ENCODE assay signal across 5 fruit fly cellular contexts in the genomic region with DNA sequence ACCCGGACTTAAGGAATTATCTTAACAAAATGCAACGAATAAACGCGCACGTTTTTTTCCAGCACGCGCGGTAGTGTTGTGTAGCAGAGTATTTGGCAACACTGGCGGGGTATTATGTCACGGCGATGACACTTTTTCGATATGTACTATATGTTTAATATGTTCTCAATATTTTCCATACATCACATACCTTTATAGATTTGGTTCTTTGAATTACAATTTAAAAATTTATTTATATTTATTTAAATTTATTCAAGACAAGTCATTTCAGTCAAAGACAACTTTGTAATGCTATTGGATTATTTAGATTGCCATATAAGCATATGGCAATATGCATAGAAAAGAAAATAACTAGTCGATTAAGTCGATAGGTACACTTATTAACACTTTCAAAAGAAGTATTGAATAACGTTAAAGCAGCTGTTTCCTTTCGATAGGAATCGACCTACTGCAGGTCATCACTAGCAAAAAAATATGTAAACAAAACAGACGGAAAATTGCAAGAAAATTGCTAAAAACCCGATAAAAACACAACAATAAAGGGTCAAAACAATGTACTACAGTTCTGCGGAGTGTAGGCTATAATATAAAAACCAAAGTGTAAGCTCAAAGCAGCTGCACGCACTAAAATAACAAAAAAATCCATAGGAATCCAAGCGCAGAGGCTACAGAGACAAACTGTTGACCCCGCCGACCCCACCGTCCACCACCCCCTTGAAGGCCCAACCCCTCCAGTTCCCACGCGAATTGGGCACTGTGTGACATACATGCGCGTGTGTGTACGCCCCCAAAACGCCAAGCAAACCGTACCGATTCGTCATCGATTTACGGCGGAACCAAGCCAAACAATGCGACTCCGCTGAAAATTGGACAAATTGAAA.
TF ChIP-seq lines count a peak whose summit lies in the region.

A gene (minus strand): TSS at position 283 of the 881 bp plus-strand sequence.
A gene (plus strand): TSS at position 462 of the 881 bp plus-strand sequence.

TF ChIP-seq in whole organism, adult, 20 proteins besides CTCF, POLR2A, EP300 and RAD21 (continued from another document):
- peak; percentile 83 for TF ChIP-seq CG33017 (tag; optimal IDR thresholded peaks at IDR 0.05; lab: Kevin White, UChicago)
- peak; percentile 76 for TF ChIP-seq CG12768 (GFP tag; optimal IDR thresholded peaks at IDR 0.05; lab: Kevin White, UChicago)
- TF ChIP-seq Clk (GFP tag; optimal IDR thresholded peaks at IDR 0.05; lab: Kevin White, UChicago), result peak; percentile 56
- peak; percentile 65 for TF ChIP-seq Hr96 (GFP tag; optimal IDR thresholded peaks at IDR 0.05; lab: Kevin White, UChicago)

TF ChIP-seq in whole organism, embryonic, 481 proteins besides CTCF, POLR2A, EP300 and RAD21 (continued from another document and continues in another):
- TF ChIP-seq CG2199 (GFP tag; IDR thresholded peaks at IDR 0.05; lab: Robert Waterston, UW) (no peak), eyg (GFP tag; optimal IDR thresholded peaks at IDR 0.05; lab: Kevin White, UChicago) (no peak), CG5180 (GFP tag; optimal IDR thresholded peaks at IDR 0.05; lab: Kevin White, UChicago) (no peak), Mad (GFP tag; optimal IDR thresholded peaks at IDR 0.05; lab: Kevin White, UChicago) (no peak), gcm2 (GFP tag; optimal IDR thresholded peaks at IDR 0.05; lab: Kevin White, UChicago) (no peak), Max (GFP tag; optimal IDR thresholded peaks at IDR 0.05; lab: Kevin White, UChicago) (peak; percentile 77), Hmr (GFP tag; optimal IDR thresholded peaks at IDR 0.05; lab: Kevin White, UChicago) (peak; percentile 78), CG10366 (GFP tag; IDR thresholded peaks at IDR 0.05; lab: Robert Waterston, UW) (peak; percentile 44), CG7786 (GFP tag; optimal IDR thresholded peaks at IDR 0.05; lab: Kevin White, UChicago) (no peak), CG8765 (GFP tag; IDR thresholded peaks at IDR 0.05; lab: Robert Waterston, UW) (no peak), CG10543 (GFP tag; optimal IDR thresholded peaks at IDR 0.05; lab: Kevin White, UChicago) (peak; percentile 75), ab (GFP tag; optimal IDR thresholded peaks at IDR 0.05; lab: Kevin White, UChicago) (no peak), Deaf1 (tag; optimal IDR thresholded peaks at IDR 0.05; lab: Kevin White, UChicago) (no peak), CG6254 (GFP tag; optimal IDR thresholded peaks at IDR 0.05; lab: Kevin White, UChicago) (no peak), CG7271 (tag; optimal IDR thresholded peaks at IDR 0.05; lab: Kevin White, UChicago) (peak; percentile 39), al (GFP tag; IDR thresholded peaks at IDR 0.05; lab: Robert Waterston, UW) (peak; percentile 65), chm (GFP tag; IDR thresholded peaks at IDR 0.05; lab: Robert Waterston, UW) (no peak), CG10267 (tag; optimal IDR thresholded peaks at IDR 0.05; lab: Kevin White, UChicago) (peak; percentile 99), Lpt (GFP tag; optimal IDR thresholded peaks at IDR 0.05; lab: Kevin White, UChicago) (no peak), lmd (GFP tag; IDR thresholded peaks at IDR 0.05; lab: Robert Waterston, UW) (peak; percentile 33; the same call in 1 of the 2 replicates), chn (GFP tag; optimal IDR thresholded peaks at IDR 0.05; lab: Kevin White, UChicago) (no peak), CG7963 (GFP tag; IDR thresholded peaks at IDR 0.05; lab: Robert Waterston, UW; ENCODE audit: partially characterized antibody) (peak; percentile 47; the same call in 1 of the 3 replicates), CG7928 (GFP tag; optimal IDR thresholded peaks at IDR 0.05; lab: Kevin White, UChicago) (no peak), CG13424 (tag; optimal IDR thresholded peaks at IDR 0.05; lab: Kevin White, UChicago) (peak; percentile 79), CG1603 (tag; optimal IDR thresholded peaks at IDR 0.05; lab: Kevin White, UChicago) (no peak), grau (tag; optimal IDR thresholded peaks at IDR 0.05; lab: Kevin White, UChicago) (peak; percentile 76), trh (GFP tag; optimal IDR thresholded peaks at IDR 0.05; lab: Kevin White, UChicago) (peak; percentile 20), bigmax (GFP tag; optimal IDR thresholded peaks at IDR 0.05; lab: Kevin White, UChicago) (no peak), onecut (GFP tag; IDR thresholded peaks at IDR 0.05; lab: Robert Waterston, UW) (peak; percentile 66; the same call in 1 of the 2 replicates)

TF ChIP-seq in whole organism, prepupa, 60 proteins besides CTCF, POLR2A, EP300 and RAD21 (continued from another document and continues in another):
- TF ChIP-seq CG11902 (GFP tag; optimal IDR thresholded peaks at IDR 0.05; lab: Kevin White, UChicago), result peak; percentile 53
- no peak for TF ChIP-seq Ets21C (GFP tag; optimal IDR thresholded peaks at IDR 0.05; lab: Kevin White, UChicago)
- TF ChIP-seq CG6163 (GFP tag; IDR thresholded peaks at IDR 0.05; lab: Robert Waterston, UW), result peak; percentile 75
- TF ChIP-seq CG11762 (GFP tag; optimal IDR thresholded peaks at IDR 0.05; lab: Kevin White, UChicago; ENCODE audit: insufficient read depth), result peak; percentile 64
- peak; percentile 53 for TF ChIP-seq Hr39 (GFP tag; optimal IDR thresholded peaks at IDR 0.05; lab: Kevin White, UChicago)
- TF ChIP-seq CG31627 (GFP tag; optimal IDR thresholded peaks at IDR 0.05; lab: Kevin White, UChicago), result peak; percentile 63
- peak; percentile 54 for TF ChIP-seq fkh (GFP tag; optimal IDR thresholded peaks at IDR 0.05; lab: Kevin White, UChicago)
- peak; percentile 92 for TF ChIP-seq Eip78C (GFP tag; lab: Kevin White, UChicago)
- TF ChIP-seq achi (GFP tag; optimal IDR thresholded peaks at IDR 0.05; lab: Kevin White, UChicago), result peak; percentile 78
- TF ChIP-seq Hr4 (GFP tag; optimal IDR thresholded peaks at IDR 0.05; lab: Kevin White, UChicago), result no peak
- TF ChIP-seq fd85E (GFP tag; optimal IDR thresholded peaks at IDR 0.05; lab: Kevin White, UChicago), result no peak
- peak; percentile 43 for TF ChIP-seq Sox15 (GFP tag; optimal IDR thresholded peaks at IDR 0.05; lab: Kevin White, UChicago)
- no peak for TF ChIP-seq Sox102F (GFP tag; optimal IDR thresholded peaks at IDR 0.05; lab: Kevin White, UChicago)
- no peak for TF ChIP-seq CG16779 (tag; optimal IDR thresholded peaks at IDR 0.05; lab: Kevin White, UChicago)
- peak; percentile 41 for TF ChIP-seq spab (GFP tag; optimal IDR thresholded peaks at IDR 0.05; lab: Kevin White, UChicago)
- no peak for TF ChIP-seq Hr38 (GFP tag; optimal IDR thresholded peaks at IDR 0.05; lab: Kevin White, UChicago)
- TF ChIP-seq CG34406 (GFP tag; optimal IDR thresholded peaks at IDR 0.05; lab: Kevin White, UChicago), result peak; percentile 81
- peak; percentile 97 for TF ChIP-seq svp (GFP tag; lab: Kevin White, UChicago)
- peak; percentile 75 for TF ChIP-seq eg (GFP tag; IDR thresholded peaks at IDR 0.05; lab: Robert Waterston, UW)
- TF ChIP-seq CG9139 (GFP tag; optimal IDR thresholded peaks at IDR 0.05; lab: Kevin White, UChicago), result peak; percentile 26
- TF ChIP-seq topi (GFP tag; optimal IDR thresholded peaks at IDR 0.05; lab: Kevin White, UChicago), result peak; percentile 75
- peak; percentile 66 for TF ChIP-seq lz (GFP tag; optimal IDR thresholded peaks at IDR 0.05; lab: Kevin White, UChicago)
- TF ChIP-seq CG10669 (GFP tag; optimal IDR thresholded peaks at IDR 0.05; lab: Kevin White, UChicago), result peak; percentile 69
- peak; percentile 23; the same call in 1 of the 2 replicates for TF ChIP-seq CG11294 (GFP tag; IDR thresholded peaks at IDR 0.05; lab: Robert Waterston, UW)
- no peak for TF ChIP-seq CG4318 (GFP tag; optimal IDR thresholded peaks at IDR 0.05; lab: Kevin White, UChicago)
- no peak for TF ChIP-seq salr (GFP tag; optimal IDR thresholded peaks at IDR 0.05; lab: Kevin White, UChicago)
- TF ChIP-seq CG3032 (tag; optimal IDR thresholded peaks at IDR 0.05; lab: Kevin White, UChicago), result peak; percentile 85
- TF ChIP-seq dac (GFP tag; optimal IDR thresholded peaks at IDR 0.05; lab: Kevin White, UChicago), result no peak
- TF ChIP-seq Blimp-1 (GFP tag; optimal IDR thresholded peaks at IDR 0.05; lab: Kevin White, UChicago), result peak; percentile 42
- peak; percentile 36 for TF ChIP-seq Lpt (GFP tag; optimal IDR thresholded peaks at IDR 0.05; lab: Kevin White, UChicago)
- peak; percentile 80 for TF ChIP-seq esn (GFP tag; optimal IDR thresholded peaks at IDR 0.05; lab: Kevin White, UChicago)

TF ChIP-seq in whole organism, pupa, 21 proteins besides CTCF, POLR2A, EP300 and RAD21 (continued from another document):
- TF ChIP-seq rn (GFP tag; IDR thresholded peaks at IDR 0.05; lab: Robert Waterston, UW), result 0 out of 2 replicates have a peak, but pooled peaks have one; percentile 11
- TF ChIP-seq Snoo (tag; optimal IDR thresholded peaks at IDR 0.05; lab: Kevin White, UChicago), result peak; percentile 76
- peak; percentile 64 for TF ChIP-seq CG9948 (tag; optimal IDR thresholded peaks at IDR 0.05; lab: Kevin White, UChicago)

TF ChIP-seq in whole organism, wandering third instar larva, 38 proteins besides CTCF, POLR2A, EP300 and RAD21 (continued from another document):
- TF ChIP-seq br (GFP tag; optimal IDR thresholded peaks at IDR 0.05; lab: Kevin White, UChicago) (peak; percentile 49), woc (GFP tag; optimal IDR thresholded peaks at IDR 0.05; lab: Kevin White, UChicago) (no peak), tai (GFP tag; optimal IDR thresholded peaks at IDR 0.05; lab: Kevin White, UChicago) (no peak), Hnf4 (GFP tag; optimal IDR thresholded peaks at IDR 0.05; lab: Kevin White, UChicago) (no peak), rgr (GFP tag; optimal IDR thresholded peaks at IDR 0.05; lab: Kevin White, UChicago) (peak; percentile 80), Dif (GFP tag; optimal IDR thresholded peaks at IDR 0.05; lab: Kevin White, UChicago; ENCODE audit: partially characterized antibody) (no peak), pan (optimal IDR thresholded peaks at IDR 0.05; lab: Kevin White, UChicago) (no peak), foxo (GFP tag; optimal IDR thresholded peaks at IDR 0.05; lab: Kevin White, UChicago) (peak in 1 of 2 experiments; percentile 85), brk (GFP tag; optimal IDR thresholded peaks at IDR 0.05; lab: Kevin White, UChicago) (no peak), CG9705 (GFP tag; optimal IDR thresholded peaks at IDR 0.05; lab: Kevin White, UChicago) (peak; percentile 64), jim (GFP tag; optimal IDR thresholded peaks at IDR 0.05; lab: Kevin White, UChicago) (no peak), CrebA (GFP tag; optimal IDR thresholded peaks at IDR 0.05; lab: Kevin White, UChicago; ENCODE audit: borderline replicate concordance) (no peak), Jra (GFP tag; optimal IDR thresholded peaks at IDR 0.05; lab: Kevin White, UChicago) (peak; percentile 62), OdsH (GFP tag; optimal IDR thresholded peaks at IDR 0.05; lab: Kevin White, UChicago) (peak; percentile 62), Dfd (GFP tag; optimal IDR thresholded peaks at IDR 0.05; lab: Kevin White, UChicago) (no peak), dsf (GFP tag; optimal IDR thresholded peaks at IDR 0.05; lab: Kevin White, UChicago; ENCODE audit: borderline replicate concordance) (no peak), Myc (optimal IDR thresholded peaks at IDR 0.05; lab: Kevin White, UChicago) (no peak), CG32264 (GFP tag; optimal IDR thresholded peaks at IDR 0.05; lab: Kevin White, UChicago) (no peak), HLH106 (tag; optimal IDR thresholded peaks at IDR 0.05; lab: Kevin White, UChicago) (peak; percentile 87)
